Fruit fly (Drosophila melanogaster): ENCODE data around the gene CG6845.

- TF ChIP-seq psq (optimal IDR thresholded peaks at IDR 0.05) (no peak), pan (optimal IDR thresholded peaks at IDR 0.05) (no peak), EcR (GFP tag; optimal IDR thresholded peaks at IDR 0.05) (no peak), Dll (optimal IDR thresholded peaks at IDR 0.05) (no peak)
Observed at dm6 chr3L:165981-166788, 20.0 kb downstream of the CG6845 start.

Measured in whole organism.